Worm (Caenorhabditis elegans) whole organism, midembryonic: ENCODE results near the gene F56A11.4.
A peak's percentile ranks its signal among the peaks of the same experiment; 100 is the strongest.

Experiments
- T22C8.4 ChIP-seq: fragments of 200-800 bp; sonication (Bioruptor generic); IDR thresholded peaks from 2 replicates; pipeline ENCODE4 v1.3.6; 2022; ENCODE audit warnings: missing genetic modification characterization, missing compliant biosample characterization
- cog-1 ChIP-seq: sonication (generic microtip); optimal IDR thresholded peaks from 2 replicates; lab custom pipeline; 2016; ENCODE audit warnings: missing genetic modification characterization, missing compliant biosample characterization
- flt-1 ChIP-seq: fragments of 200-800 bp; sonication (Bioruptor generic); IDR thresholded peaks from 2 replicates; pipeline ENCODE4 v1.3.6; 2022; ENCODE audit warnings: missing genetic modification characterization, missing compliant biosample characterization
- klf-2 ChIP-seq: fragments of 200-800 bp; sonication (Bioruptor generic); conservative IDR thresholded peaks from 2 replicates; pipeline ENCODE4 v1.3.6; 2022; ENCODE audit warnings: missing genetic modification reagents, missing genetic modification characterization, missing compliant biosample characterization
- med-1 ChIP-seq: sonication (generic microtip); optimal IDR thresholded peaks from 2 replicates; lab custom pipeline; 2017; ENCODE audit warnings: missing genetic modification characterization, mild to moderate bottlenecking, missing compliant biosample characterization, antibody characterized with exemption, missing genetic modification reagents; ENCODE audit not compliant: insufficient read depth
- ref-1 ChIP-seq: fragments of 200-800 bp; sonication (Bioruptor generic); conservative IDR thresholded peaks from 2 replicates; pipeline ENCODE4 v1.3.6; 2022; ENCODE audit warnings: missing genetic modification reagents, missing genetic modification characterization, missing compliant biosample characterization
- tab-1 ChIP-seq: fragments of 200-800 bp; sonication (Bioruptor generic); IDR thresholded peaks from 2 replicates; pipeline ENCODE4 v1.3.6; 2022; ENCODE audit warnings: missing genetic modification characterization, missing compliant biosample characterization
- ztf-23 ChIP-seq: fragments of 200-800 bp; sonication (Bioruptor generic); IDR thresholded peaks from 2 replicates; pipeline ENCODE4 v1.3.6; 2022; ENCODE audit warnings: missing genetic modification reagents, missing genetic modification characterization, missing compliant biosample characterization
- ztf-29 ChIP-seq: fragments of 200-800 bp; sonication (Bioruptor generic); IDR thresholded peaks from 2 replicates; pipeline ENCODE4 v1.3.6; 2022; ENCODE audit warnings: missing genetic modification reagents, missing genetic modification characterization, missing compliant biosample characterization

The F56A11.4 gene

DNA sequence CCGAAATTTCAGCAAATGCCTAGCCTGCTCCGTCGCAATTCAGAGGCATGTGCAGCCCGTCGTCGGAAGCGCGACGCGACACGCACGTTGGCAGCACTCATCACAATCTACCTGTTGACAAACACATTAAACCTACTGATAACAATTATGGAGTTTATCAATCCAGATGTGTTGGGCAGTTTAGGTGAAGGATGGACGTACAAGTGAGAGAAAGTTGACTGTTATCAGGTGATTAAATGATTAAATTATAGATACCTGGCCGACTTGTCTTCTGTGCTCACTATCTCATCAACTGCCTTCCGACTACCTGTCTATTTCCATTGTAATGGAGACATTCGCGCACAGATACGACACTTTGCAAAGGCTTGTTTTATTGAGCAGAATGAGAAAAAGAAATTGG, 3.8 kb downstream of the F56A11.4 start:
- no peak for TF ChIP-seq cog-1 (tag; lab: Kevin White, UChicago)
- TF ChIP-seq ztf-23 (GFP tag; lab: Robert Waterston, UW) = no peak
- TF ChIP-seq T22C8.4 = no peak
- TF ChIP-seq flt-1 (GFP tag; lab: Robert Waterston, UW) = no peak
- no peak for TF ChIP-seq ztf-29 (GFP tag; lab: Robert Waterston, UW)
- TF ChIP-seq med-1 (GFP tag; lab: Kevin White, UChicago) = no peak
- TF ChIP-seq ref-1 (GFP tag; lab: Robert Waterston, UW) = no peak
- TF ChIP-seq tab-1 = no peak
- TF ChIP-seq klf-2 (GFP tag; lab: Robert Waterston, UW) = no peak

DNA sequence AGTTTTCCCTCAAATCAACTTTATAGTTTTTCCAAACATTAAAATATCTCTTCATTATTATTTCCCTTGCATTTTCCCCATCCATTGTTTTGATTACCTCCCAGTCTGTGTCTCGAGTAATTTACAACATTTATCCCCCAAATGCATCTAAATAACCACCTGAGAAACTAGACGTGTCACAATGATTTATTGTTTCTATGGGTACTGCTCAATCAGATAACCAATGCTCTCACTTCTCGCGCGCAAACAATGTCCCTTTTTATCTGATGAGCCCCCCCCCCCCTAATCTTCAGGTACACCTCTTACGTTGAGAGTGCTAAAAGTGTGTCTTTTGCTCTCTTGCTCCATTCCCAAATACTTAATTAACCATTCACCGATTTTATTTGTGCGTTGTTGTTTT, 5.9 kb downstream of the F56A11.4 start:
- no peak for TF ChIP-seq T22C8.4
- no peak for TF ChIP-seq med-1 (GFP tag; lab: Kevin White, UChicago)
- TF ChIP-seq ztf-29 (GFP tag; lab: Robert Waterston, UW) = no peak
- no peak for TF ChIP-seq ref-1 (GFP tag; lab: Robert Waterston, UW)
- TF ChIP-seq klf-2 (GFP tag; lab: Robert Waterston, UW) = no peak
- no peak for TF ChIP-seq cog-1 (tag; lab: Kevin White, UChicago)

DNA sequence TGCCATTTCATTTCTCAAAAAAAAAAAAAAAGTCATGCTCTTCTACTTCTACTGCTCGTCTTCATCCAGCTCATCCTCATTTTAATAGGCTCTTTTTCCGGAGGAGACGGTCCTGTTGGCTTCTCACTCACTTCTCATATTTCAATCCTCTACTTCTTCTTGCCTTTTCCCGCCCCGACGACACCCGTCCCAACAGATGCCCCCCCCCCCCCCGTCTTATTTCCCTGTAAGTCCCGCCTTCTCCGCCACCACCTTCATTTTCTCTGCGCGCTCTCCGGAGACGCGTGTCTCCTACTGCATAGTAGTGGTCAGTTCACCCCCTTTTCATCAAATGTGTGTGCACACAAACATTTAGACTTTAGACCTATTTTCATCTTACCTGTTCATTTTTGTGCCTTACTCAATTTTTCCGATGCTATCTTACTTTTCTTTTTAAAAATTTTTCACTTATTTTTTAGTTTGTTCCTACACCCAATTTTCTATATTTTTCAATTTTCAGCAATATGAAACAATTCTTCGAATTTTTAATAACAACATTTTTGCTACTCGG, 10.7 kb downstream of the F56A11.4 start, which contains the start of gene efn-4:
Gene efn-4 (plus strand): TSS at position 500 of the 550 bp plus-strand sequence.
- TF ChIP-seq flt-1 (GFP tag; lab: Robert Waterston, UW) = no peak
- no peak for TF ChIP-seq ref-1 (GFP tag; lab: Robert Waterston, UW)
- no peak for TF ChIP-seq T22C8.4
- no peak for TF ChIP-seq klf-2 (GFP tag; lab: Robert Waterston, UW)
- 0 out of 2 replicates have a peak, but pooled peaks have one; percentile 8 for TF ChIP-seq ztf-23 (GFP tag; lab: Robert Waterston, UW)

DNA sequence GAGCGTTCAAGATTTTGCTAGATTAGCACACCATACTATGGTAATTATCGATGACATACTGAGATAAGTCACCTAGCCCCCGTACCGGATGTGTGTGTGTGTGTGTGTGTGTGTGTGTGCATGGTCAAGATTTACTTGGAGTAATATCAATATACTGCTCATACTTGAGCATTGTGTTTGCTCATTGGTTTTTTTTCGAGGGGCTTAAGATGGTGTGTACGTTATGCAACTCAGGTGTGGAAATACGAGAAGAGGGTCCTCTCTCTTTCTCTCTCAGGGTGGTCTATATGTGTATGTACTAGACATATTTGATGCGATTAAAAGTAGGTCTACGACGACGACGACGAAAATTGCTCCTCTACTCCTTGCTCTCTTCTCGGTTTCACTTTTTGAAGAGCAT, 12.2 kb downstream of the F56A11.4 start:
- TF ChIP-seq ztf-23 (GFP tag; lab: Robert Waterston, UW) (no peak), ztf-29 (GFP tag; lab: Robert Waterston, UW) (no peak), flt-1 (GFP tag; lab: Robert Waterston, UW) (no peak), med-1 (GFP tag; lab: Kevin White, UChicago) (no peak), ref-1 (GFP tag; lab: Robert Waterston, UW) (no peak), tab-1 (no peak)

DNA sequence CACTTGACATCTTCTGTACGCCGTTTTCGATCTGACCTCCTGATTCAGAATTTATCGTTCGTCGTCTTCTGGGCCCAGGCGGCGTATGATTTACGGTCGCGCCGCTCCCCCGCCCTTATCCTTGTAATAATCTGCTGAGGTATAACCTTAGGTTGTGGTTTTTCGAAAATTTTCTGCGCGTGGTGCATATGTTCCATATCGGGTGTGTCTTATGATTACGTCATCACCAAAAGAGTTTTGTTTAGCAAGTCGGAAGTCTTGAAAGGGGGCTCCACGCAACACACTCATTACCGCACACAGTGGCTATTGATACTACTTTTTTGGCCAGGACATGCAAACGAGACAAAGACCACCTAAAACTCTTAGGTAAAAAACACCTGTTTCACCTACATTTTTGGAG, 12.7 kb downstream of the F56A11.4 start:
- TF ChIP-seq flt-1 (GFP tag; lab: Robert Waterston, UW) (no peak), ztf-23 (GFP tag; lab: Robert Waterston, UW) (no peak), tab-1 (no peak), med-1 (GFP tag; lab: Kevin White, UChicago) (no peak), ref-1 (GFP tag; lab: Robert Waterston, UW) (no peak), cog-1 (tag; lab: Kevin White, UChicago) (no peak), klf-2 (GFP tag; lab: Robert Waterston, UW) (no peak)

DNA sequence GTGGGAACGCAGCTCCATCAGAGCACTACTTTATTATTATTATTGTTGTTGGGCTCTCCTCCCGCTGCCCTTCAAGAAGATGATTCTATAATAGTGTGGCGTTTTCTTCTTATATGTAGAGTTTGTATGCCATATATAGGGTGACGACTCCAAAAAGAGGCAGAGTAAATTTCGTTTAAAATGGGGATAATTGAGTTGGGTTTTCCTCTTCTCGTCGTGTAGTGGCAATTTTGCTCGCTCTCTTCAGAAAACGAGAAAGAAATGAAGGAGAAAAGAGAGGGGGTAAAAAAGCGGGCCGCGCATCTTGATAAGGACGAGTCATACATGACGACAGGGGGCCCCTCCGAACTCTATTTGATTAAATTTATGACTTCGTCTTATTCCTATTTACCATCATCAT, 15.3 kb downstream of the F56A11.4 start:
- TF ChIP-seq cog-1 (tag; lab: Kevin White, UChicago) (no peak), klf-2 (GFP tag; lab: Robert Waterston, UW) (no peak), ztf-29 (GFP tag; lab: Robert Waterston, UW) (no peak), tab-1 (no peak), ref-1 (GFP tag; lab: Robert Waterston, UW) (no peak), T22C8.4 (no peak), ztf-23 (GFP tag; lab: Robert Waterston, UW) (no peak), flt-1 (GFP tag; lab: Robert Waterston, UW) (no peak), med-1 (GFP tag; lab: Kevin White, UChicago) (no peak)

DNA sequence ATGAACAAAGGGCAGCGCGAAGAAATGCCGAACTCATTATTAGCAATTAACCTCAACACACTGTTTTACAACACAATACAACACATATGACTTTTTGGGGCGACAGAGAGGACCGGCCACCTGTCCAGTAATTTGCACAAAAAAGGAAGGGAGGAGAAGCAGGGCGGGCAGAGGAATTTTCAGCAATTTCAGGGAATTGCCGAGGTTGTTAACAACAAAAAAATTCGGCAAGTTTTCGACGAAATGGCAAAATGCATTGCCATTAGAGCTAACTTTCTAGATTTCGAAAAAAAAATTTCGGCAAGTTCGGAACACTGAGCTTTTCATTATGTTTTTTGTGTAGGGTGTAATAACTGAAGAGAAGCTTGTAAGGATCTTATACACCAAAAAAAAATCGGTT, 15.9 kb downstream of the F56A11.4 start:
- TF ChIP-seq klf-2 (GFP tag; lab: Robert Waterston, UW) = no peak
- TF ChIP-seq flt-1 (GFP tag; lab: Robert Waterston, UW) = no peak
- no peak for TF ChIP-seq T22C8.4
- no peak for TF ChIP-seq ztf-29 (GFP tag; lab: Robert Waterston, UW)
- no peak for TF ChIP-seq ztf-23 (GFP tag; lab: Robert Waterston, UW)
- TF ChIP-seq cog-1 (tag; lab: Kevin White, UChicago) = no peak

DNA sequence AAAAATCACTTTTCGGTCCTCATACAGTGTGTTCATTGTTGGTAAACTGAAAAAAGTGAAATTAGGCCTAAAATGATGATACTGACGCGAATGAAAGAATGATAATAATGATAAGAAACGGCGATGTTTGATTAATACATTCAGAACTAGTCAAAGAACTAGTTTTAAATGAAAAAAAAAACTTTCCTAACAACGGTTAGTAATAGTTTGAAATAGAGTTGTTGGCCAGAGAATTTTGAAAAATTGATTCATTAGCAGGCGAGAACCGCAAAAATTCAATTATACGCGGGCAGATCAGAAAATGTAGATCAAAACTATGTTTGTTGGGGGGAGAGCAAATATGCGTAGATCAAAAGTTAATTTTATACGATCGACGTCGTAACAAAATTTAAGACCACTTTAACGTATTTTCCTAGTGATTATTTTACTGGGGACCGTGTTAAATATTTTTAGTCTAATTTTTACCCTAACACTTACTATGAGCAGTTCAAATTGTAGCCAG, 22.8 kb downstream of the F56A11.4 start, which contains the start of gene F56A11.5:
Gene F56A11.5 (minus strand): TSS at position 51 of the 502 bp plus-strand sequence.
- TF ChIP-seq ztf-29 (GFP tag; lab: Robert Waterston, UW) = no peak
- TF ChIP-seq T22C8.4 = no peak
- no peak for TF ChIP-seq ref-1 (GFP tag; lab: Robert Waterston, UW)
- no peak for TF ChIP-seq ztf-23 (GFP tag; lab: Robert Waterston, UW)
- TF ChIP-seq klf-2 (GFP tag; lab: Robert Waterston, UW) = no peak
- no peak for TF ChIP-seq flt-1 (GFP tag; lab: Robert Waterston, UW)
- TF ChIP-seq cog-1 (tag; lab: Kevin White, UChicago) = no peak
- TF ChIP-seq med-1 (GFP tag; lab: Kevin White, UChicago) = no peak
- TF ChIP-seq tab-1 = no peak

DNA sequence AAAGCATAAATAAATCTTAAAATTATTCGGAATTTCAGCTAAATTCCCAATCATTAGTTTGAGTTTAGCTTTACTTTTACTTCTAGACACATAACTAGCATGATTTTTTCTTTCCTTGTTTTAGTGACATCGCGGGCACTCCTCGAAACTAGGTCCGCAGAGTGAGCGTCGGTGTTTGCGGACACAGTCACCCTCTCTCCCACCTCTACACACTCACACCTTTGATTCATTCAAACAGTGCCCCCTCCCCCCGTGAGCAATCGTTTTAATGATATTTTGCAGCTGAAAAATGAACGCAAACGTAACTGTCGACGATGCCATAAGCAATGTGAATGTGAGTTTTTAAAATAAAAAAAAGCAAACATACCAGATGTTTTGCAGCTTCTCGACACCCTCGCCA, 24.4 kb downstream of the F56A11.4 start, which contains the start of gene gex-2:
Gene gex-2 (plus strand): TSS at position 283 of the 400 bp plus-strand sequence.
- TF ChIP-seq med-1 (GFP tag; lab: Kevin White, UChicago) (no peak), flt-1 (GFP tag; lab: Robert Waterston, UW) (no peak), ref-1 (GFP tag; lab: Robert Waterston, UW) (no peak), cog-1 (tag; lab: Kevin White, UChicago) (no peak), tab-1 (0 out of 2 replicates have a peak, but pooled peaks have one; percentile 29), ztf-23 (GFP tag; lab: Robert Waterston, UW) (no peak), ztf-29 (GFP tag; lab: Robert Waterston, UW) (no peak), T22C8.4 (no peak)
